Worm (Caenorhabditis elegans): ENCODE measurements around the gene dlat-1.

The dlat-1 gene

DNA sequence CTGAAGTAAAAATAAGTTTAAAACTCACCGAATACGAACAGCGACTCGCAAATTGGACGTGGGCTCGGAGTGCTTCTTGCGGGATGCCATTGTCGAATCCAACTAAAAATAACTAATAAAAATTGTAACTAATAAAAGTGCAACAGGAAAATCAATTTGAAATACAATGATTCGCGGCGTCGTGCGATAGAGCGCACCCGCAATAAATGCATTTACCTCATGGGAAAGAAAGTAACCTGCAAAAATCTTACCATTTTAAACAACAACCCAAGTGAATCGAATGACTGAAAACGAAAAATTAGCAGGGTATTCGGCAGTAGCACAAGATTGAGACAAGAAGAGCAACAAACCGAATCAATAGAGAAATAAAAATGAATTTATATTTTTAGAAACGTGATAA lies 9.5 kb upstream of the dlat-1 start, which contains the start of gene bmk-1 (continued):
- TF ChIP-seq unc-62 (GFP tag; optimal IDR thresholded peaks at IDR 0.05), result no peak
- TF ChIP-seq nhr-28 (tag; optimal IDR thresholded peaks at IDR 0.05), result no peak
- no peak for TF ChIP-seq mab-9 (GFP tag; IDR thresholded peaks at IDR 0.05)
- no peak for TF ChIP-seq aha-1 (tag; optimal IDR thresholded peaks at IDR 0.05)
- no peak for TF ChIP-seq tbx-2 (tag; optimal IDR thresholded peaks at IDR 0.05)
- no peak for TF ChIP-seq nhr-90 (tag; optimal IDR thresholded peaks at IDR 0.05; ENCODE audit: poor library complexity)
- TF ChIP-seq tlp-1 (tag; optimal IDR thresholded peaks at IDR 0.05), result no peak
- no peak for TF ChIP-seq Y116A8C.19 (tag; optimal IDR thresholded peaks at IDR 0.05; ENCODE audit: borderline replicate concordance)
- TF ChIP-seq snu-23 (GFP tag; optimal IDR thresholded peaks at IDR 0.05), result peak; percentile 4
- no peak for TF ChIP-seq egl-27 (tag; optimal IDR thresholded peaks at IDR 0.05)
- no peak for TF ChIP-seq hpl-2 (GFP tag; optimal IDR thresholded peaks at IDR 0.05)
- no peak for TF ChIP-seq snpc-4 (tag; optimal IDR thresholded peaks at IDR 0.05)
- TF ChIP-seq xbp-1 (tag; optimal IDR thresholded peaks at IDR 0.05), result no peak
- TF ChIP-seq ceh-88 (GFP tag; IDR thresholded peaks at IDR 0.05), result no peak
- no peak for TF ChIP-seq mep-1 (tag; optimal IDR thresholded peaks at IDR 0.05)
- no peak for TF ChIP-seq pqm-1 (tag; optimal IDR thresholded peaks at IDR 0.05)
- TF ChIP-seq ama-1 (optimal IDR thresholded peaks at IDR 0.05), result no peak
- no peak for TF ChIP-seq sptf-1 (tag; optimal IDR thresholded peaks at IDR 0.05)
- no peak for TF ChIP-seq skn-1 (tag; optimal IDR thresholded peaks at IDR 0.05)
- no peak for TF ChIP-seq nhr-76 (tag; optimal IDR thresholded peaks at IDR 0.05)
- TF ChIP-seq unc-130 (tag; optimal IDR thresholded peaks at IDR 0.05), result peak; percentile 16
- TF ChIP-seq irx-1 (tag; optimal IDR thresholded peaks at IDR 0.05), result no peak
- no peak for TF ChIP-seq sup-37 (GFP tag; optimal IDR thresholded peaks at IDR 0.05)
- TF ChIP-seq nhr-20 (tag; optimal IDR thresholded peaks at IDR 0.05), result peak; percentile 13
- TF ChIP-seq unc-98 (GFP tag; IDR thresholded peaks at IDR 0.05), result no peak
- no peak for TF ChIP-seq nhr-85 (tag)
- TF ChIP-seq efl-1 (optimal IDR thresholded peaks at IDR 0.05), result peak; percentile 82 to 94
- TF ChIP-seq efl-1 (GFP tag; optimal IDR thresholded peaks at IDR 0.05 in 1 of 2), result peak; percentile 84 to 99
- no peak for TF ChIP-seq ets-5 (GFP tag; IDR thresholded peaks at IDR 0.05)
- no peak for TF ChIP-seq hlh-4 (tag; optimal IDR thresholded peaks at IDR 0.05)
- no peak for TF ChIP-seq zip-4 (GFP tag; optimal IDR thresholded peaks at IDR 0.05)
- no peak for TF ChIP-seq nhr-12 (tag; optimal IDR thresholded peaks at IDR 0.05)
- TF ChIP-seq nhr-47 (tag; optimal IDR thresholded peaks at IDR 0.05), result no peak
- no peak for TF ChIP-seq elt-3 (tag; optimal IDR thresholded peaks at IDR 0.05)
- TF ChIP-seq mef-2 (tag; optimal IDR thresholded peaks at IDR 0.05), result no peak
- TF ChIP-seq nhr-84 (tag; optimal IDR thresholded peaks at IDR 0.05), result no peak

- no peak for TF ChIP-seq lir-3 (tag; optimal IDR thresholded peaks at IDR 0.05; ENCODE audit: poor library complexity)
- TF ChIP-seq efl-1 (optimal IDR thresholded peaks at IDR 0.05), result no peak
- TF ChIP-seq efl-1 (GFP tag; optimal IDR thresholded peaks at IDR 0.05 in 1 of 2), result no peak
- no peak for TF ChIP-seq pax-3 (tag; optimal IDR thresholded peaks at IDR 0.05)
- no peak for TF ChIP-seq irx-1 (tag; optimal IDR thresholded peaks at IDR 0.05)
- TF ChIP-seq C16A3.4 (tag; optimal IDR thresholded peaks at IDR 0.05), result no peak
- no peak for TF ChIP-seq lin-35 (GFP tag; optimal IDR thresholded peaks at IDR 0.05)
- no peak for TF ChIP-seq nhr-84 (tag; optimal IDR thresholded peaks at IDR 0.05)
- no peak for TF ChIP-seq alr-1 (tag; optimal IDR thresholded peaks at IDR 0.05; ENCODE audit: borderline replicate concordance)
- no peak for TF ChIP-seq ztf-4 (tag; optimal IDR thresholded peaks at IDR 0.05)
- no peak for TF ChIP-seq grh-1 (GFP tag; IDR thresholded peaks at IDR 0.05)
- no peak for TF ChIP-seq dsc-1 (tag; optimal IDR thresholded peaks at IDR 0.05)
- TF ChIP-seq snpc-4 (tag; optimal IDR thresholded peaks at IDR 0.05), result no peak
- no peak for TF ChIP-seq F16B12.6 (tag; optimal IDR thresholded peaks at IDR 0.05)
- TF ChIP-seq nhr-12 (tag; optimal IDR thresholded peaks at IDR 0.05), result no peak
These were observed 2.3 kb upstream of the dlat-1 start, which contains the start of gene F23B12.7 for ce11 chrV:14449397-14449796. Gene F23B12.7 (plus strand): TSS chrV:14449697.

Measured in whole organism, L1 larva.